Worm (Caenorhabditis elegans) whole organism, young adult: ENCODE data around the gene F11D11.12.

Source experiments
- F22D6.2 ChIP-seq: sonication (generic microtip); optimal IDR thresholded peaks from 2 replicates; lab custom pipeline; 2016; ENCODE audit warnings: mild to moderate bottlenecking, missing genetic modification characterization, missing compliant biosample characterization
- F57C9.4 ChIP-seq: sonication (generic microtip); optimal IDR thresholded peaks from 2 replicates; lab custom pipeline; 2017; ENCODE audit warnings: mild to moderate bottlenecking, missing genetic modification characterization, missing compliant biosample characterization
- ama-1 ChIP-seq, 3 experiments: fragments of 150-350 bp in 1 of 3; sonication (generic microtip) in 2 of 3; optimal IDR thresholded peaks; 2 replicates each; lab custom pipeline; 2014 to 2018; ENCODE audit warnings: missing biosample characterization in 2 of 3, missing genetic modification characterization in 2 of 3, missing genetic modification reagents in 2 of 3
- let-526 ChIP-seq: fragments of 200-800 bp; sonication (Bioruptor generic); IDR thresholded peaks from 2 replicates; pipeline ENCODE4 v1.3.6; 2022; ENCODE audit warnings: missing genetic modification reagents, missing genetic modification characterization, missing compliant biosample characterization
- lin-26 ChIP-seq: fragments of 200-800 bp; sonication (Bioruptor generic); IDR thresholded peaks from 2 replicates; pipeline ENCODE4 v1.3.6; 2022; ENCODE audit warnings: missing genetic modification reagents, missing genetic modification characterization, missing compliant biosample characterization
- mes-4 ChIP-seq: sonication (generic microtip); optimal IDR thresholded peaks from 2 replicates; lab custom pipeline; 2016; ENCODE audit warnings: missing genotype, missing genetic modification characterization, missing compliant biosample characterization
- nhr-80 ChIP-seq: sonication (generic microtip); optimal IDR thresholded peaks from 2 replicates; lab custom pipeline; 2016; ENCODE audit warnings: missing genetic modification characterization, missing compliant biosample characterization
- sdz-38 ChIP-seq: sonication (generic microtip); optimal IDR thresholded peaks from 2 replicates; lab custom pipeline; 2016; ENCODE audit warnings: missing genotype, missing genetic modification characterization, missing compliant biosample characterization
- snpc-3.4 ChIP-seq: sonication (generic microtip); optimal IDR thresholded peaks from 2 replicates; lab custom pipeline; 2017; ENCODE audit warnings: missing genetic modification characterization, mild to moderate bottlenecking, missing compliant biosample characterization, antibody characterized with exemption, moderate library complexity, missing genotype, missing genetic modification reagents
- ztf-28 ChIP-seq: fragments of 200-800 bp; sonication (Bioruptor generic); IDR thresholded peaks from 2 replicates; pipeline ENCODE4 v1.3.6; 2022; ENCODE audit warnings: missing genetic modification reagents, missing genetic modification characterization, missing compliant biosample characterization

DNA sequence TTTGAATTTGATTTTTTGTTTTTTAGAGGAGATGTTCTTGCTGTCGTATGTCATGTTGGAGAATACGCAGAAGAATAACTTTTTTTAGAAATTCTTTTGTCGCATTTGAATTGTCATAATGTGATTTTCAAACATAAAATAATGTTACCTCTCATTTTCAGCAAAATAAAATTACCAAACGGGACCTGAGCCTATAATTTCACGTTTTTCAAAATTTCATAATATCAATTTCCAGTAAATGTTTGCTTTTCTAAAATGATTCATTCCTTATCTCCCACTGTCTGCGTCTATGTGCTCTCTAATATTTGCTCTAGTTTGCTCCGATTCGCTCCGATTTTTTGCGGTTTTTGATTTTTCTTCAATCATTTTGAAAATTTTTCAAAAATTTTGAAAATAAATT, 40.2 kb upstream of the F11D11.12 start, which contains the start of gene nhr-231:
- TF ChIP-seq sdz-38 (tag; lab: Kevin White, UChicago) (no peak), let-526 (GFP tag; lab: Robert Waterston, UW) (no peak), nhr-80 (tag; lab: Kevin White, UChicago) (no peak), snpc-3.4 (tag; lab: Kevin White, UChicago) (no peak), F57C9.4 (tag; lab: Kevin White, UChicago) (no peak), ztf-28 (GFP tag; lab: Robert Waterston, UW) (no peak), lin-26 (no peak), F22D6.2 (tag; lab: Kevin White, UChicago) (no peak), mes-4 (tag; lab: Kevin White, UChicago) (no peak), ama-1 (optimal IDR thresholded peaks at IDR 0.05; lab: Kevin White, UChicago) (no peak), ama-1 (GFP tag; optimal IDR thresholded peaks at IDR 0.05; lab: Kevin White, UChicago) (no peak)
